Worm (Caenorhabditis elegans) whole organism, early embryonic: Measurements from ENCODE around the gene gna-1.

Experiments used
- F13C5.2 ChIP-seq: sonication (generic microtip); optimal IDR thresholded peaks from 2 replicates; lab custom pipeline; 2017; ENCODE audit warnings: mild to moderate bottlenecking, missing genetic modification characterization, inconsistent platforms, missing compliant biosample characterization
- aly-1 ChIP-seq: sonication (generic microtip); optimal IDR thresholded peaks from 2 replicates; lab custom pipeline; 2016; ENCODE audit warnings: missing genetic modification characterization, missing compliant biosample characterization
- ama-1 ChIP-seq: fragments of 150-350 bp; optimal IDR thresholded peaks from 2 replicates; lab custom pipeline; 2014
- ceh-36 ChIP-seq: sonication (generic microtip); optimal IDR thresholded peaks from 2 replicates; lab custom pipeline; 2016; ENCODE audit warnings: missing genetic modification characterization, inconsistent platforms, missing compliant biosample characterization
- flt-1 ChIP-seq: fragments of 200-800 bp; sonication (Bioruptor generic); IDR thresholded peaks from 2 replicates; pipeline ENCODE4 v1.3.6; 2022; ENCODE audit warnings: missing genetic modification characterization, missing compliant biosample characterization
- hmbx-1 ChIP-seq: sonication (generic microtip); optimal IDR thresholded peaks from 2 replicates; lab custom pipeline; 2016; ENCODE audit warnings: mild to moderate bottlenecking, missing genetic modification characterization, missing compliant biosample characterization
- hmg-4 ChIP-seq: fragments of 200-800 bp; sonication (Bioruptor generic); optimal IDR thresholded peaks from 2 replicates; lab custom pipeline; 2018; ENCODE audit warnings: mild to moderate bottlenecking, missing genetic modification characterization, missing compliant biosample characterization
- hnd-1 ChIP-seq: sonication (generic microtip); optimal IDR thresholded peaks from 2 replicates; lab custom pipeline; 2016; ENCODE audit warnings: missing genetic modification characterization, missing compliant biosample characterization
- pes-1 ChIP-seq: fragments of 200-800 bp; sonication (Bioruptor generic); IDR thresholded peaks from 2 replicates; pipeline ENCODE4 v1.3.6; 2022; ENCODE audit warnings: missing genetic modification reagents, missing genetic modification characterization, missing compliant biosample characterization
- scrt-1 ChIP-seq: fragments of 200-800 bp; sonication (Bioruptor generic); IDR thresholded peaks from 2 replicates; pipeline ENCODE4 v1.3.6; 2022; ENCODE audit warnings: missing genetic modification characterization, missing compliant biosample characterization
- sea-1 ChIP-seq: fragments of 200-800 bp; sonication (Bioruptor generic); conservative IDR thresholded peaks from 2 replicates; pipeline ENCODE4 v1.3.6; 2022; ENCODE audit warnings: missing genetic modification characterization, missing compliant biosample characterization
- tbx-11 ChIP-seq: fragments of 200-800 bp; sonication (Bioruptor generic); IDR thresholded peaks from 2 replicates; pipeline ENCODE4 v1.3.6; 2022; ENCODE audit warnings: missing genetic modification characterization, missing compliant biosample characterization
- tbx-37 ChIP-seq: fragments of 200-800 bp; sonication (Bioruptor generic); conservative IDR thresholded peaks from 2 replicates; pipeline ENCODE4 v1.3.6; 2022; ENCODE audit warnings: missing genetic modification reagents, missing genetic modification characterization, missing compliant biosample characterization
- tra-4 ChIP-seq: sonication (generic microtip); optimal IDR thresholded peaks from 2 replicates; lab custom pipeline; 2017; ENCODE audit warnings: missing genetic modification characterization, missing compliant biosample characterization

ce11 chrV:10350054-10350453, 30.1 kb upstream of the gna-1 start, which contains the start of gene K07C5.9:
- TF ChIP-seq aly-1 (no peak), ama-1 (no peak), flt-1 (GFP tag; lab: Robert Waterston, UW) (no peak), tbx-37 (GFP tag; lab: Robert Waterston, UW) (no peak), tra-4 (no peak), pes-1 (GFP tag; lab: Robert Waterston, UW) (no peak), ceh-36 (tag; lab: Kevin White, UChicago) (no peak), tbx-11 (no peak), hnd-1 (tag; lab: Kevin White, UChicago) (no peak), scrt-1 (GFP tag; lab: Robert Waterston, UW) (no peak), hmbx-1 (no peak), F13C5.2 (no peak), sea-1 (GFP tag; lab: Robert Waterston, UW) (no peak), hmg-4 (GFP tag; lab: Kevin White, UChicago) (no peak)
